Worm (Caenorhabditis elegans): ENCODE measurements around the gene C06C6.7.

The C06C6.7 gene

DNA sequence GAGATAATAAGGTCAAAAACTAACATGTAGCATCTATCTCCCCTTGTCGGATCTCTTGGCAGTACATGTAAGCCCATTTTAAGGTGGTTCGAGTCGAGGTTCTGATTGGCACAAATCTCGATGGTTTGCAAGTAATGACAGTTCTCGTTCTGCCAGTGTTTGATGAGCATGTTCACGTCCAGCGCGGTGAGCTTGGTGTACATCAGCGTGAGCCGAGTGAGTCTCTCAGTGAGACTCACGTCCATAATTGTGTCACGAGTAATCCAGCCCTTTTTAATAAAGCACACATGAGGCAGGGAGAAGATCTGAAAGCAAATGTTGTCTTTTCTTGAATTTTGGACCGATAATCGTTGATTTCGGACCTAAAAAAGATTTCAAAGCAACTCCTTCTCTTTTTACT, 40.8 kb downstream of the C06C6.7 start, which contains the start of gene T10C6.16:
Gene T10C6.16 (minus strand): TSS at position 245 of the 400 bp plus-strand sequence.
- no peak for TF ChIP-seq snpc-4 (tag; optimal IDR thresholded peaks at IDR 0.05)
- no peak for TF ChIP-seq ceh-43 (GFP tag; optimal IDR thresholded peaks at IDR 0.05)

DNA sequence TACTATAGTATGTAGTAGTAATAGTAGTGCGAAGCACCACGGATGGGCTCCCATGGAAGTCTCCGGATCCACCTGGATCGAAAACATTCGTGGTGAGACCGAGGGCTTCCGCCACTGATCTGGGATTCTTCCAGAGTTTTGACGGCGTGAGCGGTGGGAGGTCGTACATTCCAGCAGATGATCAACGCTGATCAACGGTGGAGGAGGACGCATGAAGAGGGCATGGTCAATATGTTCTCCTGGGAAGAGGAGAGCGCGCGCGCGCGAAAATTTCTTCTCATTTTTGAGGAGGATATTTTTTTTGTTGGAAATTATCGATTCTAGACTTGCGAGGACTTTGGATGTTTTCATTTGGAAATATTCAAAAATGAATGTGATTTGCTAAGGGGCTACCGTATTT, 41.5 kb downstream of the C06C6.7 start:
- TF ChIP-seq ham-2 (GFP tag; optimal IDR thresholded peaks at IDR 0.05) (no peak), snpc-4 (tag; optimal IDR thresholded peaks at IDR 0.05) (no peak), mep-1 (tag; optimal IDR thresholded peaks at IDR 0.05) (no peak), lin-32 (GFP tag; optimal IDR thresholded peaks at IDR 0.05) (no peak), bed-3 (GFP tag; optimal IDR thresholded peaks at IDR 0.05) (no peak), tbx-8 (GFP tag; optimal IDR thresholded peaks at IDR 0.05) (no peak), unc-39 (tag; optimal IDR thresholded peaks at IDR 0.05) (no peak), ztf-11 (tag; optimal IDR thresholded peaks at IDR 0.05) (no peak), ceh-39 (tag; optimal IDR thresholded peaks at IDR 0.05) (no peak), drap-1 (GFP tag; optimal IDR thresholded peaks at IDR 0.05) (no peak), nhr-2 (tag; optimal IDR thresholded peaks at IDR 0.05) (no peak), M03D4.4 (tag; optimal IDR thresholded peaks at IDR 0.05) (no peak), ces-1 (GFP tag; optimal IDR thresholded peaks at IDR 0.05) (no peak), unc-120 (tag; optimal IDR thresholded peaks at IDR 0.05; ENCODE audit: poor library complexity, severe bottlenecking) (no peak), mls-2 (tag; optimal IDR thresholded peaks at IDR 0.05) (no peak), unc-62 (GFP tag; optimal IDR thresholded peaks at IDR 0.05) (no peak), pha-4 (tag; optimal IDR thresholded peaks at IDR 0.05) (no peak), flh-1 (GFP tag; optimal IDR thresholded peaks at IDR 0.05) (no peak), elt-1 (tag; optimal IDR thresholded peaks at IDR 0.05; ENCODE audit: borderline replicate concordance, insufficient read depth) (no peak)

DNA sequence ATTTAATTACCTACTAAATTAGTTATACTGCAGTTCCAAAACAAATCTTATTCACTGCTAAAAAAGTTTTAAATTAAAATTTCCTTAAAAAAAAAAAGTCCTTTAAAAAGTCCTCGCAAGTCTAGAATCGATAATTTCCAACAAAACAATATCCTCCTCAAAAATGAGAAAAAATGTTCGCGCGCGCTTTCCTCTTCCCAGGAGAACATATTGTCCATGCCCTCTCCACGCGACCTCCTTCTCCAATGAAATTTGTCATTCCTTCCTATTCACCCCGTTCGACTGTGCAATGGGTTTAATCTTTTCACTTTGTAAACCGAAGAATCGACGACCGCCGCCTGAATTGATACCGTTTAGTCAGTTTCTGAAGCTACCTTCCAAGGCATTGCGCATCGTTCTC, 44.2 kb downstream of the C06C6.7 start, which contains the start of gene T10C6.10:
Gene T10C6.10 (plus strand): TSS at position 248 of the 400 bp plus-strand sequence.
- TF ChIP-seq unc-39 (tag; optimal IDR thresholded peaks at IDR 0.05) = no peak
- no peak for TF ChIP-seq sem-2 (GFP tag; optimal IDR thresholded peaks at IDR 0.05)
- TF ChIP-seq snpc-4 (tag; optimal IDR thresholded peaks at IDR 0.05) = no peak

DNA sequence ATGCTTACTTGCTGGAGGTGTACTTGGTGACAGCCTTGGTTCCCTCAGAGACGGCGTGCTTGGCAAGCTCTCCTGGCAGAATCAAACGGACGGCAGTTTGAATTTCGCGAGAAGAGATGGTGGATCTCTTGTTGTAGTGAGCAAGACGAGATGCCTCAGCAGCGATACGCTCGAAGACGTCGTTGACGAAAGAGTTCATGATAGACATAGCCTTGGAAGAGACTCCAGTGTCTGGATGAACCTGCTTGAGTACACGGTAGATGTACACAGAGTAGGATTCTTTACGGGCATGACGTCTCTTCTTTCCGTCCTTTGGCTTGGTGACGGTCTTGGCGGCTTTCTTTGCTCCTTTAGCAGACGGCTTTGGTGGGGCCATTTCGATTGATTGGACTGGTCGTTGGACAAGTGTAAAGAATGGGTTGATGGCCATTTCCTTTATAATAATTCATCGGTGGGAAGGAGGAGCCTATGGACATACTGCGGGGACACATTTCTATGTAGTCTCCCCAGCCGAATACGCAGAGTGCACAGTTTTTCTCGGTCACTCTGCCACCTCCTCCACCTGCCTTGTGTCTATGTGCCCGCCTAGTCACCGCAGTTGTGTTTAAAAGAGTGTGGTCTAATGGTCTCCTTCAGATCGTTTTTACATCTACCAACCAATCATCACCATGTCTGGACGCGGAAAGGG, 48.3 kb downstream of the C06C6.7 start, which contains the start of the genes his-4 and his-3:
Gene his-4 (minus strand): TSS at position 376 of the 688 bp plus-strand sequence.
Gene his-3 (plus strand): TSS at position 669 of the 688 bp plus-strand sequence.
- TF ChIP-seq ceh-39 (tag; optimal IDR thresholded peaks at IDR 0.05) (peak; percentile 86), lin-13 (tag; optimal IDR thresholded peaks at IDR 0.05) (peak; percentile 96), lsy-2 (tag; optimal IDR thresholded peaks at IDR 0.05) (peak; percentile 43), drap-1 (GFP tag; optimal IDR thresholded peaks at IDR 0.05) (peak; percentile 81), nhr-2 (tag; optimal IDR thresholded peaks at IDR 0.05) (peak; percentile 62), M03D4.4 (tag; optimal IDR thresholded peaks at IDR 0.05) (peak; percentile 26), pha-4 (tag; optimal IDR thresholded peaks at IDR 0.05) (peak; percentile 87), mep-1 (tag; optimal IDR thresholded peaks at IDR 0.05) (peak; percentile 57), cnd-1 (tag; optimal IDR thresholded peaks at IDR 0.05) (peak; percentile 86), unc-62 (GFP tag; optimal IDR thresholded peaks at IDR 0.05) (peak; percentile 13), sptf-1 (tag; optimal IDR thresholded peaks at IDR 0.05) (peak; percentile 24), ztf-11 (tag; optimal IDR thresholded peaks at IDR 0.05) (peak; percentile 94), zip-8 (tag; optimal IDR thresholded peaks at IDR 0.05) (peak; percentile 32)

DNA sequence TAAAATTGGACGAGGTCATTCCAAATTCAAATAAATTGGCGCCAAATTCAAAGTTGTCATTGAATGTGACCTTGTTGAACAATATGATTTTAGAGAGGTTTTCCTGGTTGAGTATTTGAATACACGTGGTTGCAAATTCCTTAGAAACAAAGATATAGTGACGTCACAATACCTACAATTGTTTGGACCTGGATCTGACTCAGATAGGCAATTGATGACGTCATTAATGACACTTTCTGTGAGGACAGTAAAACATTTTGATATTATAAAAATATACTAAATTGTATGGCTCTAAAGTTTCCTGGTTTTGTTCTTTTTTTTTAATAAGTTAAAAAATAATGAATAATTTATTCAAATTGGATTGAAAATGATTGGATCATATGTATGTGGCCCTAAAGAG, 49.5 kb downstream of the C06C6.7 start:
- peak; percentile 94 for TF ChIP-seq zip-8 (tag; optimal IDR thresholded peaks at IDR 0.05)
- TF ChIP-seq ceh-39 (tag; optimal IDR thresholded peaks at IDR 0.05) = peak; percentile 11
- no peak for TF ChIP-seq bed-3 (GFP tag; optimal IDR thresholded peaks at IDR 0.05)

DNA sequence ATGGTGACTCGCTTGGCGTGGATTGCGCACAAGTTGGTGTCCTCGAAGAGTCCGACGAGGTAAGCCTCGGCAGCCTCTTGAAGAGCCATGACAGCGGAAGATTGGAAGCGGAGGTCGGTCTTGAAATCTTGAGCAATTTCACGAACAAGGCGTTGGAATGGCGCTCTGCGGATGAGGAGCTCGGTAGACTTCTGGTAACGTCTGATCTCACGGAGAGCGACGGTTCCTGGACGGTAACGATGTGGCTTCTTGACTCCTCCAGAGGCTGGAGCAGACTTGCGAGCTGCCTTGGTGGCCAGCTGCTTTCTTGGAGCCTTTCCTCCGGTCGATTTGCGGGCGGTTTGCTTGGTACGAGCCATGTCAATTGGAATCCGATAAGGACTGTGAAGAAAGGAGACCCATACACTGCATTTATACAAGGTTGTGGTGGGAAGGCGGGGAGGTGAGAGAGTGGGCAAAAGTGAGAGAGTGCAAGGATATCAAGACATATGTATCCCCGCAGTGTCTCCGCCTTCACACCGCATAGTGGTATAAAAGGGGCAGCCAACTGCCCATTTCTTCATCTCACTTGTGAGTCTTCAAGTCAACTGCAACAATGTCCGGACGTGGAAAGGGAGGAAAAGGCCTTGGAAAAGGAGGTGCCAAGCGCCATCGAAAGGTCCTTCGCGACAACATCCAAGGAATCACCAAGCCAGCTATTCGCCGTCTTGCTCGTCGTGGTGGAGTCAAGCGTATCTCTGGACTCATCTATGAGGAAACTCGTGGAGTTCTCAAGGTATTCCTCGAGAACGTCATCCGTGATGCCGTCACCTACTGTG, 50.2 kb downstream of the C06C6.7 start, which contains the start of the genes his-2 and his-1:
Gene his-2 (minus strand): TSS at position 359 of the 818 bp plus-strand sequence.
Gene his-1 (plus strand): TSS at position 596 of the 818 bp plus-strand sequence.
- peak; percentile 22 for TF ChIP-seq sptf-1 (tag; optimal IDR thresholded peaks at IDR 0.05)
- TF ChIP-seq cnd-1 (tag; optimal IDR thresholded peaks at IDR 0.05) = peak; percentile 39
